Worm (Caenorhabditis elegans) whole organism, L4/young adult: Measurements from ENCODE around the gene F54D5.9.

Experiments
- W03F9.2 ChIP-seq: fragments of 150-350 bp; optimal IDR thresholded peaks from 2 replicates; lab custom pipeline; 2014; ENCODE audit warnings: missing biosample characterization, missing genetic modification characterization
- dao-5 ChIP-seq: sonication (generic microtip); optimal IDR thresholded peaks from 2 replicates; lab custom pipeline; 2016; ENCODE audit warnings: missing genotype, missing genetic modification characterization, moderate library complexity, missing compliant biosample characterization
- him-1 ChIP-seq: sonication (generic microtip); optimal IDR thresholded peaks from 2 replicates; lab custom pipeline; 2016; ENCODE audit warnings: missing genotype, missing genetic modification reagents, missing genetic modification characterization, missing compliant biosample characterization

The F54D5.9 gene

ce11 chrII:11544714-11545113 is at the start of gene F54D5.9:
TSS of gene F54D5.9 (minus strand) at chrII:11544828.
- TF ChIP-seq dao-5 (tag; lab: Kevin White, UChicago), result no peak
- TF ChIP-seq him-1 (tag; lab: Kevin White, UChicago), result no peak
- no peak for TF ChIP-seq W03F9.2

ce11 chrII:11592023-11592422 is 47.4 kb upstream of the F54D5.9 start, which contains the start of gene F07A11.1:
TSS of gene F07A11.1 (minus strand) at chrII:11592123.
- no peak for TF ChIP-seq W03F9.2
- TF ChIP-seq him-1 (tag; lab: Kevin White, UChicago), result no peak
- TF ChIP-seq dao-5 (tag; lab: Kevin White, UChicago), result no peak

DNA sequence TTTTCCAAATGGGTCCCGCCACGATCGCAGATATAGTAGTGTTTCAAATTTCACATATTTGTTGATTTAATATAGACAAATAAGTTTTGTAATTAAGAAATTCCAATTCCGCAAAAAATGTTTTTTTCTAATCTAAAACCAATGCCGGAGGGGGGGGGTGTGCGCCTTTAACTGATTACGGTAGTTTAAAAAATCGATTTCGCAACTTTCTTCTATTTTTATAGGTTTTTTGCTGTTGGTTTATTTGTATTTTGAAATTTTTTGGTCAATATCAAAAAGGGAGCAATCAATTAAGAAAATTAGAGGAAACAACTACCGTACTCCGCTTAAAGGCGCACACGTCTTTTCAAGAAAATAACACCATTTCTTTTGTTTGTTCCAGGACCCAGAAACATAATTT is 46.9 kb upstream of the F54D5.9 start:
- TF ChIP-seq W03F9.2, result no peak
- TF ChIP-seq him-1 (tag; lab: Kevin White, UChicago), result no peak
- no peak for TF ChIP-seq dao-5 (tag; lab: Kevin White, UChicago)

DNA sequence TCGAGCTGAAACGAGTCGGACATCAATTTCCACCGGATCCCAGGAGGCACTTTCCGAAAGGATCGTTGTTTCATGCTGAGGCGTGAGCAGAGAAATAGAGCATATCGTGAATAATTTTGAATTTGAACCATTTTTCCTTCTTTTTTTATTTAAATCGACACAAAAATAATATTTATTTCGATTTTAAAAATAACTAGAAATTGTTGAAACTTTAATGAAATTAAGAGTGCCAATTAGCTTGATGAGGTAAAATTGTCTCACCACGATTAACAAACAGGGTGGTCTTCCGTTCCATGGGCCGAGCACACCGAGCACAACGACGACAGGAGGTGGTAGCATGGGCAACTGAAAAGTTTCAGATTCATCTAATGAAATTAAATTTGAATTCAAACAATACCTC is 43.7 kb upstream of the F54D5.9 start:
- TF ChIP-seq dao-5 (tag; lab: Kevin White, UChicago) (no peak), him-1 (tag; lab: Kevin White, UChicago) (no peak), W03F9.2 (no peak)

- TF ChIP-seq him-1 (tag; lab: Kevin White, UChicago) (no peak), W03F9.2 (no peak), dao-5 (tag; lab: Kevin White, UChicago) (no peak)
These were observed 38.1 kb upstream of the F54D5.9 start, which contains the start of gene ints-7 for ce11 chrII:11582698-11583097. TSS of gene ints-7 (plus strand) at chrII:11582849.

DNA sequence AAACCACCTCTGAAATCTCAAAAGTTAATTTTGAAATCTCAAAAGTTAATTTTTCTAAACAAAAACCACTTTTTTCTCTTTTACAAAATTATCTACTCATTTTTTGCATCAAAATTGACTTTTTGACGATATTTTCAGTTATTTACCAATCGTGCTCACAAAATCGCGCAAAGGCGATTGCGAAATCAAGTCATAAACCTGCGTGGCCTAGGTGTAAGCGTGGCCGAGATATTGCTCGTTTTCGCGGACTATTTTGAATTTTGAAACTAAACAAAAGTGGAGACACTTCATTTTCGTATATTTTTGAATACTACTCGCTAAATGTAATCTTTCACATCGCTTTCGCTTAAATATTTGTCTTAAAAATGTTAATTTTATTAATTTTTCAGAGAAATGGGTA is 33.7 kb upstream of the F54D5.9 start, which contains the start of gene smc-6:
smc-6 (plus strand) TSS at position 390 of the 400 bp plus-strand sequence.
- no peak for TF ChIP-seq him-1 (tag; lab: Kevin White, UChicago)
- TF ChIP-seq dao-5 (tag; lab: Kevin White, UChicago), result no peak

DNA sequence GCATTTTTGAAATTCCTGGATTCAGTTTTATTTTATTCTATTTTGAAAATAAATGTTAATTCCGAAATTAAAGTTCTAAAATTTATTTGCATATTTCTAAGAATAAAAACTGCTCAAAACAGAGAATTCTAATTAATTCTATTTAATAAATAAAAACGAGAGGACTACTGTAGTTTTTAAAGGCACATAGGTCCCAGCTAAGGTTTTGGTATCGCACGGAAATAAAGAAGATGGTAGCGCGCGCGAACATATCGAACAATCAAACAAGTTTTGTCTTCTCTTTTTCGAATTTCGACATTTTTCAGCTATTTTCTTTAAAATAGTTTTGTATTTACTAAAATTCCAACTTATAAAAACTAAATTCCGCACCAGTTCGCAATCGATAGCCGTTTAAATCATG is 33.2 kb upstream of the F54D5.9 start:
- no peak for TF ChIP-seq him-1 (tag; lab: Kevin White, UChicago)

DNA sequence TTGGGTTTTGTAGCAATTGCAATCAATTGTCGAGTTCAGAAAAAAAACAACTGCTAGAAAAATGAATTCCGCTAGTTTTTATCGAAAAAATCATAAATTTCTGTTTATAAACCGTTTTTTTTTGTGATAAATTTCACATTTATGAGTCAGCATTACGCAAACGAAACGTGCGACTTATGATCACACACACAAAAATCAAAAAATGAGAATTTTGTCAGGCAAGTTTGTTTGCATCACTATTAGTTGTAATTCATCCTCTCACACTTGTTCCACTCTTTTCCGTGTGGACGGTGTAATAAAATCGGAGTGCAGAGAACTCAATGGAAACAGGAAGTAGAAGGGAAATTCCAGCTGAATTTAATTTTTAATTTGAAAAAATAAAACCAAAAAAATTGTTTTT is 32.8 kb upstream of the F54D5.9 start, which contains the start of gene pcs-1:
pcs-1 (minus strand) TSS at position 344 of the 400 bp plus-strand sequence.
- TF ChIP-seq him-1 (tag; lab: Kevin White, UChicago) (no peak), W03F9.2 (no peak), dao-5 (tag; lab: Kevin White, UChicago) (no peak)

ce11 chrII:11572944-11573343 is 28.3 kb upstream of the F54D5.9 start, which contains the start of gene F54D5.2:
TSS of gene F54D5.2 (plus strand) at chrII:11573180.
- no peak for TF ChIP-seq W03F9.2
- no peak for TF ChIP-seq him-1 (tag; lab: Kevin White, UChicago)
- TF ChIP-seq dao-5 (tag; lab: Kevin White, UChicago), result no peak

- TF ChIP-seq dao-5 (tag; lab: Kevin White, UChicago) (no peak), him-1 (tag; lab: Kevin White, UChicago) (no peak), W03F9.2 (no peak)
These were observed 26.7 kb upstream of the F54D5.9 start, which contains the start of gene F54D5.3 for ce11 chrII:11571260-11571854. TSS of gene F54D5.3 (plus strand) at chrII:11571805.

ce11 chrII:11569213-11569868 is 24.7 kb upstream of the F54D5.9 start, which contains the start of the genes F54D5.23 and F54D5.4:
TSS of gene F54D5.23 (minus strand) at chrII:11569287.
TSS of gene F54D5.4 (plus strand) at chrII:11569818.
- TF ChIP-seq dao-5 (tag; lab: Kevin White, UChicago) (no peak), him-1 (tag; lab: Kevin White, UChicago) (no peak), W03F9.2 (no peak)

DNA sequence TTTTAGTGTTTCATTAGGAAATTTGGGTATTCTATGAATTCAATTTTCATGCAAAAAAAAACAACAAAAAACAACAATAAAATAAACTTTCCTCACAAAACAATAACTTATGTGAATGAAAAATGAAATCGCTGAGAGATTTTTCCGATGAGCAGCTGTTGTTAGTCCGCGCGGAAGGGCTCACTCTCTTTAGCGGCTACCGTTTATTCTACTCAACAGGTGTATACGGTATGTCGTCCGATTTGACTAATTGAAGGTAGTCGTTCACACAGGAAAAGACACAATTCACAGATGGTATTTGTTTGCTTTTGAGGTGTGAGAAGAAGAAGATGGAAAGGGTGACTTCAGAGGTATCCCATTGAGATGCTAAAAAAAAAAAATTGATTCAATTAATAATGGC is 24.0 kb upstream of the F54D5.9 start:
- TF ChIP-seq dao-5 (tag; lab: Kevin White, UChicago) (no peak), him-1 (tag; lab: Kevin White, UChicago) (no peak), W03F9.2 (no peak)

- TF ChIP-seq W03F9.2 (no peak), dao-5 (tag; lab: Kevin White, UChicago) (no peak), him-1 (tag; lab: Kevin White, UChicago) (no peak)
These were observed 22.5 kb upstream of the F54D5.9 start, which contains the start of gene F54D5.5 for ce11 chrII:11566970-11567711. TSS of gene F54D5.5 (minus strand) at chrII:11567020.
